Worm (Caenorhabditis elegans): Measurements from ENCODE around the gene clh-3.

DNA sequence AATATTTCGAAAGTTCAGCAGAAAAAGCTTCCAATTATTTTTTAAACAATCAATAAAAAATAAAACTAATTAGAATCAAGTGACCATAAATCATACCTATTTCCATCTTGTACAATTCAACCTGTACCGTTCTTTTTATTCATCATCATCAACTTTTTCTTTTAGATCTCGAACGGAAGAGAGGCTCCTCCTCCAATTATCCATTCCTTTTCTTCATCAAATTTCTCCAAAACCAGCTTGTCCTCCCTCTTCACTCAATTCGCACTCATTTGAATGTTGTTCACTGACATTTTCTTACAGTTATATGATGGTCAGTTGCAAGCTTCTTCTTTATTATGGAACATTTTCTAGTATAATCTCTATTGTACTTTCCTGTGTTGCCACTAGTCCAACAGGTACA, 36.1 kb upstream of the clh-3 start, which contains the start of gene C30G12.4:
- no peak for TF ChIP-seq nfyb-1 (GFP tag; IDR thresholded peaks at IDR 0.05)
- TF ChIP-seq cebp-2 (GFP tag; IDR thresholded peaks at IDR 0.05): no peak
- no peak for TF ChIP-seq rec-8 (tag; optimal IDR thresholded peaks at IDR 0.05)
- TF ChIP-seq unc-62 (GFP tag; optimal IDR thresholded peaks at IDR 0.05): no peak
- no peak for TF ChIP-seq mxl-1 (tag; optimal IDR thresholded peaks at IDR 0.05)
- TF ChIP-seq hmg-1.2 (GFP tag; IDR thresholded peaks at IDR 0.05): no peak
- TF ChIP-seq C17E4.6 (GFP tag; IDR thresholded peaks at IDR 0.05): no peak
- TF ChIP-seq egl-44 (GFP tag; IDR thresholded peaks at IDR 0.05): no peak
